Worm (Caenorhabditis elegans) whole organism, L2 larva: ENCODE measurements around the gene nhr-231.

ENCODE experiments used
- F13H6.1 ChIP-seq: sonication (generic microtip); optimal IDR thresholded peaks from 2 replicates; lab custom pipeline; 2016; ENCODE audit warnings: missing genetic modification characterization, missing compliant biosample characterization
- aly-2 ChIP-seq: fragments of 150-350 bp; optimal IDR thresholded peaks from 2 replicates; lab custom pipeline; 2014; ENCODE audit warnings: missing biosample characterization, missing genetic modification characterization
- ama-1 ChIP-seq: fragments of 150-350 bp; optimal IDR thresholded peaks from 2 replicates; lab custom pipeline; 2018; ENCODE audit warnings: inconsistent platforms
- blmp-1 ChIP-seq: sonication (generic microtip); optimal IDR thresholded peaks from 2 replicates; lab custom pipeline; 2017; ENCODE audit warnings: missing genetic modification characterization, mild to moderate bottlenecking, missing compliant biosample characterization, antibody characterized with exemption, moderate library complexity; ENCODE audit not compliant: insufficient read depth
- ceh-16 ChIP-seq: fragments of 150-350 bp; optimal IDR thresholded peaks from 2 replicates; lab custom pipeline; 2014; ENCODE audit warnings: missing biosample characterization, missing genetic modification characterization
- ceh-82 ChIP-seq: fragments of 150-350 bp; optimal IDR thresholded peaks from 2 replicates; lab custom pipeline; 2014; ENCODE audit warnings: missing biosample characterization, missing genetic modification characterization
- egl-27 ChIP-seq: sonication (generic microtip); optimal IDR thresholded peaks from 3 replicates; lab custom pipeline; 2017; ENCODE audit warnings: missing biosample characterization, missing genetic modification reagents, missing genetic modification characterization
- mdl-1 ChIP-seq, 2 experiments: fragments of 150-350 bp in 1 of 2; sonication (generic microtip) in 1 of 2; optimal IDR thresholded peaks; 2 replicates each; lab custom pipeline; 2017; ENCODE audit warnings: missing biosample characterization in 2 of 2, missing genetic modification characterization in 2 of 2
- nhr-11 ChIP-seq: fragments of 150-350 bp; optimal IDR thresholded peaks from 2 replicates; lab custom pipeline; 2014; ENCODE audit warnings: missing biosample characterization, missing genetic modification characterization
- nhr-25 ChIP-seq: fragments of 150-350 bp; sonication (generic microtip); optimal IDR thresholded peaks from 3 replicates; lab custom pipeline; 2014; ENCODE audit warnings: missing biosample characterization, missing genetic modification characterization
- skn-1 ChIP-seq: sonication (generic microtip); optimal IDR thresholded peaks from 2 replicates; lab custom pipeline; 2017; ENCODE audit warnings: missing biosample characterization, missing genetic modification characterization
- unc-62 ChIP-seq: fragments of 150-350 bp; optimal IDR thresholded peaks from 2 replicates; lab custom pipeline; 2014; ENCODE audit warnings: missing biosample characterization, missing genetic modification reagents, missing genetic modification characterization
- zag-1 ChIP-seq: fragments of 150-350 bp; optimal IDR thresholded peaks from 2 replicates; lab custom pipeline; 2014; ENCODE audit warnings: missing biosample characterization, missing genetic modification characterization

ce11 chrV:18827374-18827773, 36.6 kb downstream of the nhr-231 start:
- TF ChIP-seq zag-1 (tag; lab: Kevin White, UChicago), result no peak
- no peak for TF ChIP-seq F13H6.1 (tag; lab: Kevin White, UChicago)
- no peak for TF ChIP-seq ama-1 (lab: Kevin White, UChicago)
- TF ChIP-seq ceh-82 (tag; lab: Kevin White, UChicago), result no peak
- no peak for TF ChIP-seq skn-1 (tag; lab: Kevin White, UChicago)
- TF ChIP-seq nhr-25 (tag; lab: Kevin White, UChicago), result no peak
- TF ChIP-seq unc-62 (GFP tag; lab: Kevin White, UChicago), result no peak
- no peak for TF ChIP-seq blmp-1 (tag; lab: Kevin White, UChicago)
- no peak for TF ChIP-seq mdl-1 (tag; optimal IDR thresholded peaks at IDR 0.05; lab: Kevin White, UChicago)
- no peak for TF ChIP-seq ceh-16 (tag; lab: Kevin White, UChicago)
- TF ChIP-seq egl-27 (tag; lab: Kevin White, UChicago), result no peak
- TF ChIP-seq nhr-11, result no peak
- no peak for TF ChIP-seq aly-2
